Fruit fly (Drosophila melanogaster): ENCODE measurements around the gene CG5783.

The CG5783 gene

dm6 chr2L:18137591-18138247 lies 18.1 kb upstream of the CG5783 start, which contains the start of gene kel (continued):
- TF ChIP-seq CG4360 (GFP tag; IDR thresholded peaks at IDR 0.05) = peak; percentile 95
- no peak for TF ChIP-seq Sox100B (GFP tag; optimal IDR thresholded peaks at IDR 0.05)
- no peak for TF ChIP-seq NC2α (GFP tag; optimal IDR thresholded peaks at IDR 0.05)
- peak; percentile 49 for TF ChIP-seq CTCF (GFP tag; optimal IDR thresholded peaks at IDR 0.05)
- TF ChIP-seq CG7928 (GFP tag; optimal IDR thresholded peaks at IDR 0.05) = no peak
- TF ChIP-seq CG3995 (GFP tag; optimal IDR thresholded peaks at IDR 0.05) = peak; percentile 49
- peak; percentile 78 for TF ChIP-seq Scr (GFP tag; IDR thresholded peaks at IDR 0.05; ENCODE audit: partially characterized antibody)
- no peak for TF ChIP-seq fd102C (GFP tag; optimal IDR thresholded peaks at IDR 0.05)
- peak; percentile 31 for TF ChIP-seq CG15479 (GFP tag; optimal IDR thresholded peaks at IDR 0.05)
- TF ChIP-seq CG11723 (GFP tag; optimal IDR thresholded peaks at IDR 0.05) = no peak
- TF ChIP-seq CG11247 (GFP tag; IDR thresholded peaks at IDR 0.05) = no peak; the same call in 1 of the 2 replicates
- TF ChIP-seq crp (GFP tag; optimal IDR thresholded peaks at IDR 0.05) = no peak
- no peak for TF ChIP-seq gt (GFP tag; IDR thresholded peaks at IDR 0.05)
- TF ChIP-seq ranshi (GFP tag; IDR thresholded peaks at IDR 0.05) = peak; percentile 17; the same call in 1 of the 2 replicates
- TF ChIP-seq CG6272 (GFP tag; IDR thresholded peaks at IDR 0.05) = no peak
- 0 out of 2 replicates have a peak, but pooled peaks have one; percentile 37 for TF ChIP-seq stc (GFP tag; IDR thresholded peaks at IDR 0.05)
- TF ChIP-seq Optix (GFP tag; IDR thresholded peaks at IDR 0.05) = no peak
- TF ChIP-seq Rx (GFP tag; IDR thresholded peaks at IDR 0.05) = no peak
- TF ChIP-seq gro (GFP tag; optimal IDR thresholded peaks at IDR 0.05) = peak; percentile 81
- TF ChIP-seq CG18262 (tag; optimal IDR thresholded peaks at IDR 0.05) = peak; percentile 34
- no peak for TF ChIP-seq Dip3 (GFP tag; optimal IDR thresholded peaks at IDR 0.05)
- TF ChIP-seq bsh (GFP tag; optimal IDR thresholded peaks at IDR 0.05) = peak in 1 of 2 experiments; percentile 33
- peak; percentile 76 for TF ChIP-seq knrl (GFP tag; IDR thresholded peaks at IDR 0.05; ENCODE audit: partially characterized antibody)
- no peak for TF ChIP-seq repo (GFP tag; optimal IDR thresholded peaks at IDR 0.05)
- peak; percentile 18 for TF ChIP-seq Vsx1 (GFP tag; optimal IDR thresholded peaks at IDR 0.05)
- TF ChIP-seq seq (GFP tag; IDR thresholded peaks at IDR 0.05) = peak; percentile 52
- peak; percentile 69 for TF ChIP-seq CG12071 (GFP tag; optimal IDR thresholded peaks at IDR 0.05)
- TF ChIP-seq CG10147 (GFP tag; optimal IDR thresholded peaks at IDR 0.05) = peak; percentile 8
- TF ChIP-seq CG13287 (GFP tag; IDR thresholded peaks at IDR 0.05; ENCODE audit: partially characterized antibody) = peak; percentile 82
- 0 out of 2 replicates have a peak, but pooled peaks have one; percentile 30 for TF ChIP-seq CG32767 (GFP tag; IDR thresholded peaks at IDR 0.05)
- TF ChIP-seq ac (GFP tag; optimal IDR thresholded peaks at IDR 0.05) = peak; percentile 24
- TF ChIP-seq CG2712 (tag; optimal IDR thresholded peaks at IDR 0.05) = peak; percentile 57
- TF ChIP-seq CG5245 (GFP tag; optimal IDR thresholded peaks at IDR 0.05) = no peak
- no peak for TF ChIP-seq Mrtf (GFP tag; IDR thresholded peaks at IDR 0.05)
- TF ChIP-seq BEAF-32 (GFP tag; optimal IDR thresholded peaks at IDR 0.05) = peak; percentile 61
- TF ChIP-seq CG6765 (GFP tag; optimal IDR thresholded peaks at IDR 0.05) = peak; percentile 60
- no peak for TF ChIP-seq mld (GFP tag; IDR thresholded peaks at IDR 0.05; ENCODE audit: partially characterized antibody)
- no peak for TF ChIP-seq CG6175 (GFP tag; IDR thresholded peaks at IDR 0.05)
- peak; percentile 40 for TF ChIP-seq CG7839 (tag; optimal IDR thresholded peaks at IDR 0.05)
- peak; percentile 20 for TF ChIP-seq eyg (GFP tag; optimal IDR thresholded peaks at IDR 0.05)
- TF ChIP-seq ewg (GFP tag; optimal IDR thresholded peaks at IDR 0.05) = no peak
- TF ChIP-seq tx (GFP tag; optimal IDR thresholded peaks at IDR 0.05) = no peak
- TF ChIP-seq dpn (GFP tag; optimal IDR thresholded peaks at IDR 0.05) = peak; percentile 36 to 53
- no peak for TF ChIP-seq CG10274 (GFP tag; optimal IDR thresholded peaks at IDR 0.05)

All from whole organism, embryonic.